Worm (Caenorhabditis elegans) whole organism, L4 larva: Measurements from ENCODE around the gene C33C12.1.

ENCODE experiments used
- F10B5.3 ChIP-seq: sonication (generic microtip); optimal IDR thresholded peaks from 2 replicates; lab custom pipeline; 2016; ENCODE audit warnings: mild to moderate bottlenecking, missing genetic modification characterization, missing compliant biosample characterization
- R02D3.7 ChIP-seq: fragments of 150-350 bp; sonication (generic microtip); optimal IDR thresholded peaks from 3 replicates; lab custom pipeline; 2014; ENCODE audit warnings: missing biosample characterization, missing genetic modification characterization
- aha-1 ChIP-seq: fragments of 150-350 bp; peaks from one replicate; lab custom pipeline; 2014; ENCODE audit warnings: missing biosample characterization, missing genetic modification characterization
- ceh-32 ChIP-seq: sonication (generic microtip); optimal IDR thresholded peaks from 2 replicates; lab custom pipeline; 2016; ENCODE audit warnings: mild to moderate bottlenecking, missing genetic modification characterization, missing compliant biosample characterization; ENCODE audit not compliant: poor library complexity
- ceh-44 ChIP-seq: fragments of 200-800 bp; sonication (Bioruptor generic); IDR thresholded peaks from 2 replicates; pipeline ENCODE4 v1.3.6; 2022; ENCODE audit warnings: missing genetic modification reagents, missing genetic modification characterization, missing compliant biosample characterization
- ctbp-1 ChIP-seq: fragments of 200-800 bp; sonication (Bioruptor generic); IDR thresholded peaks from 2 replicates; pipeline ENCODE4 v1.3.6; 2022; ENCODE audit warnings: missing genetic modification reagents, missing genetic modification characterization, missing compliant biosample characterization
- dpl-1 ChIP-seq: fragments of 150-350 bp; optimal IDR thresholded peaks from 2 replicates; lab custom pipeline; 2014; ENCODE audit warnings: missing biosample characterization, missing genetic modification reagents, missing genetic modification characterization
- fos-1 ChIP-seq: fragments of 150-350 bp; optimal IDR thresholded peaks from 2 replicates; lab custom pipeline; 2014; ENCODE audit warnings: missing biosample characterization, missing genetic modification characterization
- hlh-11 ChIP-seq: fragments of 200-800 bp; sonication (Bioruptor generic); optimal IDR thresholded peaks from 2 replicates; lab custom pipeline; 2018; ENCODE audit warnings: mild to moderate bottlenecking, missing genetic modification characterization, missing compliant biosample characterization
- hlh-30 ChIP-seq: sonication (generic microtip); optimal IDR thresholded peaks from 2 replicates; lab custom pipeline; 2017; ENCODE audit warnings: antibody characterized with exemption, mild to moderate bottlenecking, missing genetic modification characterization, missing compliant biosample characterization; ENCODE audit not compliant: insufficient read depth
- hmg-1.1 ChIP-seq: fragments of 200-800 bp; sonication (Bioruptor generic); IDR thresholded peaks from 2 replicates; pipeline ENCODE4 v1.3.6; 2022; ENCODE audit warnings: missing genetic modification reagents, missing genetic modification characterization, missing compliant biosample characterization
- lim-7 ChIP-seq: fragments of 200-800 bp; sonication (Bioruptor generic); IDR thresholded peaks from 2 replicates; pipeline ENCODE4 v1.3.6; 2022; ENCODE audit warnings: missing genetic modification characterization, missing compliant biosample characterization
- lin-38 ChIP-seq: fragments of 200-800 bp; sonication (Bioruptor generic); IDR thresholded peaks from 2 replicates; pipeline ENCODE4 v1.3.6; 2022; ENCODE audit warnings: missing genetic modification reagents, missing genetic modification characterization, missing compliant biosample characterization
- lsy-2 ChIP-seq, 2 experiments: fragments of 150-350 bp in 1 of 2; sonication (generic microtip) in 1 of 2; optimal IDR thresholded peaks; 2 replicates each; lab custom pipeline; 2014 to 2017; ENCODE audit warnings: missing biosample characterization in 2 of 2, missing genetic modification characterization in 2 of 2
- mep-1 ChIP-seq: fragments of 150-350 bp; sonication (generic microtip); optimal IDR thresholded peaks from 3 replicates; lab custom pipeline; 2014; ENCODE audit warnings: missing biosample characterization, missing genetic modification characterization
- mes-2 ChIP-seq: sonication (generic microtip); optimal IDR thresholded peaks from 2 replicates; lab custom pipeline; 2016; ENCODE audit warnings: missing genotype, mild to moderate bottlenecking, missing genetic modification characterization, missing compliant biosample characterization; ENCODE audit not compliant: poor library complexity, severe bottlenecking
- nhr-6 ChIP-seq: fragments of 150-350 bp; optimal IDR thresholded peaks from 2 replicates; lab custom pipeline; 2014; ENCODE audit warnings: missing biosample characterization, missing genetic modification characterization
- rbr-2 ChIP-seq: sonication (generic microtip); optimal IDR thresholded peaks from 2 replicates; lab custom pipeline; 2016; ENCODE audit warnings: missing genotype, missing genetic modification characterization, missing compliant biosample characterization
- set-16 ChIP-seq: fragments of 200-800 bp; sonication (Bioruptor generic); IDR thresholded peaks from 2 replicates; pipeline ENCODE4 v1.3.6; 2022; ENCODE audit warnings: missing genetic modification reagents, missing genetic modification characterization, missing compliant biosample characterization
- snpc-1.2 ChIP-seq: fragments of 200-800 bp; sonication (Bioruptor generic); IDR thresholded peaks from 2 replicates; pipeline ENCODE4 v1.3.6; 2022; ENCODE audit warnings: missing genetic modification reagents, missing genetic modification characterization, missing compliant biosample characterization
- snpc-4 ChIP-seq: fragments of 150-350 bp; optimal IDR thresholded peaks from 2 replicates; lab custom pipeline; 2014; ENCODE audit warnings: missing biosample characterization, missing genetic modification characterization
- spr-1 ChIP-seq: sonication (generic microtip); optimal IDR thresholded peaks from 2 replicates; lab custom pipeline; 2016; ENCODE audit warnings: mild to moderate bottlenecking, missing genetic modification characterization, missing compliant biosample characterization
- spr-3 ChIP-seq: fragments of 200-800 bp; sonication (Bioruptor generic); optimal IDR thresholded peaks from 2 replicates; lab custom pipeline; 2018; ENCODE audit warnings: mild to moderate bottlenecking, missing genetic modification characterization, missing compliant biosample characterization
- unc-130 ChIP-seq: sonication (generic microtip); optimal IDR thresholded peaks from 2 replicates; lab custom pipeline; 2016; ENCODE audit warnings: missing genetic modification reagents, missing genetic modification characterization, missing compliant biosample characterization
- unc-62 ChIP-seq, 3 experiments: fragments of 150-350 bp in 1 of 3; sonication (generic microtip); optimal IDR thresholded peaks in 2 of 3; peaks in 1 of 3; 1 replicate in 1 of 3; 2 replicates in 2 of 3; lab custom pipeline; 2014 to 2017; ENCODE audit warnings: missing biosample characterization in 3 of 3, missing genetic modification characterization in 3 of 3, missing genetic modification reagents in 3 of 3, missing genotype in 1 of 3
- zip-11 ChIP-seq: fragments of 200-800 bp; sonication (Bioruptor generic); IDR thresholded peaks from 2 replicates; pipeline ENCODE4 v1.3.6; 2022; ENCODE audit warnings: missing genetic modification characterization, missing compliant biosample characterization

Gene C33C12.1

ce11 chrII:2206064-2206722, 8.2 kb downstream of the C33C12.1 start:
- TF ChIP-seq unc-62 (GFP tag; optimal IDR thresholded peaks at IDR 0.05 in 1 of 2; lab: Kevin White, UChicago) (peak in 1 of 2 experiments; percentile 56), unc-62 (tag; optimal IDR thresholded peaks at IDR 0.05; lab: Kevin White, UChicago) (no peak), spr-3 (GFP tag; lab: Kevin White, UChicago) (no peak), zip-11 (GFP tag; lab: Robert Waterston, UW) (no peak)

- TF ChIP-seq lim-7 (GFP tag; lab: Robert Waterston, UW) (no peak), ctbp-1 (no peak), nhr-6 (no peak), ceh-32 (tag; lab: Kevin White, UChicago) (no peak)
These were observed 9.8 kb downstream of the C33C12.1 start, which contains the start of gene Y59C2A.1 for ce11 chrII:2207812-2208211. Gene Y59C2A.1, plus strand, starts transcription at chrII:2208112.

- TF ChIP-seq R02D3.7 (tag; lab: Kevin White, UChicago) (no peak), set-16 (GFP tag; lab: Robert Waterston, UW) (peak; percentile 52; the same call in 1 of the 2 replicates), snpc-1.2 (GFP tag; lab: Robert Waterston, UW) (no peak), F10B5.3 (tag; lab: Kevin White, UChicago) (no peak)
These were observed 17.5 kb downstream of the C33C12.1 start for ce11 chrII:2215512-2215911.

ce11 chrII:2216940-2217664, 19.1 kb downstream of the C33C12.1 start:
- TF ChIP-seq set-16 (GFP tag; lab: Robert Waterston, UW) (peak; percentile 53; the same call in 1 of the 2 replicates), aha-1 (tag; lab: Kevin White, UChicago) (peak; percentile 96), ceh-44 (GFP tag; lab: Robert Waterston, UW) (no peak), unc-62 (GFP tag; optimal IDR thresholded peaks at IDR 0.05 in 1 of 2; lab: Kevin White, UChicago) (peak in 1 of 2 experiments; percentile 90), unc-62 (tag; optimal IDR thresholded peaks at IDR 0.05; lab: Kevin White, UChicago) (no peak)

ce11 chrII:2219880-2220279, 21.8 kb downstream of the C33C12.1 start, which contains the start of gene Y59C2A.3:
Gene Y59C2A.3, minus strand, starts transcription at chrII:2219921.
- TF ChIP-seq lsy-2 (tag; optimal IDR thresholded peaks at IDR 0.05; lab: Kevin White, UChicago): peak in 1 of 2 experiments; percentile 51
- TF ChIP-seq set-16 (GFP tag; lab: Robert Waterston, UW): peak; percentile 80
- TF ChIP-seq spr-1 (tag; lab: Kevin White, UChicago): no peak
- TF ChIP-seq unc-130: no peak
- peak; percentile 52 for TF ChIP-seq hlh-30 (tag; lab: Kevin White, UChicago)
- TF ChIP-seq fos-1: no peak
- TF ChIP-seq aha-1 (tag; lab: Kevin White, UChicago): peak; percentile 58
- peak; percentile 19 for TF ChIP-seq dpl-1 (GFP tag; lab: Kevin White, UChicago)
- TF ChIP-seq hlh-11 (tag; lab: Kevin White, UChicago): peak; percentile 17
- 0 out of 2 replicates have a peak, but pooled peaks have one; percentile 18 for TF ChIP-seq hmg-1.1 (GFP tag; lab: Robert Waterston, UW)
- peak; percentile 65 for TF ChIP-seq rbr-2 (tag; lab: Kevin White, UChicago)
- peak; percentile 77 for TF ChIP-seq lin-38 (GFP tag; lab: Robert Waterston, UW)
- TF ChIP-seq mes-2 (tag; lab: Kevin White, UChicago): peak; percentile 72
- peak; percentile 50 for TF ChIP-seq mep-1 (tag; lab: Kevin White, UChicago)
- no peak for TF ChIP-seq snpc-4 (tag; lab: Kevin White, UChicago)
